Worm (Caenorhabditis elegans): Measurements from ENCODE around the gene C45B2.3.

Gene C45B2.3

ce11 chrX:6091967-6092366 is 9.2 kb downstream of the C45B2.3 start, which contains the start of gene hsp-3 (continued):
- TF ChIP-seq nhr-90 (tag; optimal IDR thresholded peaks at IDR 0.05), result peak; percentile 97
- TF ChIP-seq F22D6.2 (tag; optimal IDR thresholded peaks at IDR 0.05), result peak; percentile 83
- TF ChIP-seq lin-35 (GFP tag; optimal IDR thresholded peaks at IDR 0.05), result peak in 1 of 3 experiments; percentile 86
- TF ChIP-seq nhr-120 (GFP tag; IDR thresholded peaks at IDR 0.05), result no peak
- peak; percentile 51 for TF ChIP-seq sptf-2 (GFP tag; optimal IDR thresholded peaks at IDR 0.05)
- no peak for TF ChIP-seq madf-8 (GFP tag; conservative IDR thresholded peaks at IDR 0.05)
- peak; percentile 83 for TF ChIP-seq lin-54 (GFP tag; optimal IDR thresholded peaks at IDR 0.05)
- TF ChIP-seq ztf-22 (GFP tag; optimal IDR thresholded peaks at IDR 0.05), result peak; percentile 93
- no peak for TF ChIP-seq bed-1 (GFP tag; IDR thresholded peaks at IDR 0.05)
- TF ChIP-seq snpc-4 (GFP tag; optimal IDR thresholded peaks at IDR 0.05), result no peak
- peak in 3 of 4 experiments; percentile 60 to 82 (median 78) for TF ChIP-seq snpc-4 (tag; optimal IDR thresholded peaks at IDR 0.05)
- TF ChIP-seq snpc-1.3 (tag; optimal IDR thresholded peaks at IDR 0.05; ENCODE audit: insufficient read depth), result no peak
- peak; percentile 92 for TF ChIP-seq mcd-1 (GFP tag; IDR thresholded peaks at IDR 0.05)
- no peak for TF ChIP-seq mes-4 (tag; optimal IDR thresholded peaks at IDR 0.05)
- TF ChIP-seq attf-6 (GFP tag; IDR thresholded peaks at IDR 0.05), result no peak
- TF ChIP-seq Y53F4B.3 (GFP tag; IDR thresholded peaks at IDR 0.05), result no peak
- peak; percentile 98 for TF ChIP-seq B0336.3 (GFP tag; IDR thresholded peaks at IDR 0.05)
- TF ChIP-seq nhr-27 (tag; optimal IDR thresholded peaks at IDR 0.05), result no peak
- no peak for TF ChIP-seq unc-130 (GFP tag; optimal IDR thresholded peaks at IDR 0.05)
- peak; percentile 94 for TF ChIP-seq egrh-3 (GFP tag; IDR thresholded peaks at IDR 0.05)
- TF ChIP-seq gei-17 (GFP tag; optimal IDR thresholded peaks at IDR 0.05), result peak; percentile 85
- TF ChIP-seq him-1 (tag; optimal IDR thresholded peaks at IDR 0.05), result no peak
- TF ChIP-seq pha-4 (tag; optimal IDR thresholded peaks at IDR 0.05), result peak; percentile 78
- peak; percentile 85 for TF ChIP-seq ztf-6 (GFP tag; IDR thresholded peaks at IDR 0.05)
- TF ChIP-seq C06A6.2 (GFP tag; conservative IDR thresholded peaks at IDR 0.05), result peak; percentile 88
- TF ChIP-seq nhr-179 (tag; optimal IDR thresholded peaks at IDR 0.05), result peak; percentile 59
- no peak for TF ChIP-seq F57A8.1 (GFP tag; optimal IDR thresholded peaks at IDR 0.05)
- peak; percentile 83 for TF ChIP-seq zim-3 (tag; optimal IDR thresholded peaks at IDR 0.05)
- TF ChIP-seq F37B4.10 (GFP tag; IDR thresholded peaks at IDR 0.05), result peak; percentile 93; the same call in 1 of the 2 replicates
- TF ChIP-seq B0035.1 (tag; optimal IDR thresholded peaks at IDR 0.05), result peak; percentile 78
- peak; percentile 100 for TF ChIP-seq let-607 (tag; optimal IDR thresholded peaks at IDR 0.05)
- TF ChIP-seq B0019.2 (GFP tag; conservative IDR thresholded peaks at IDR 0.05), result no peak
- peak; percentile 86 for TF ChIP-seq rcor-1 (GFP tag; IDR thresholded peaks at IDR 0.05)
- TF ChIP-seq xnd-1 (tag; optimal IDR thresholded peaks at IDR 0.05), result no peak
- TF ChIP-seq lin-40 (tag; optimal IDR thresholded peaks at IDR 0.05), result peak; percentile 96
- TF ChIP-seq F23B12.7 (tag; optimal IDR thresholded peaks at IDR 0.05; ENCODE audit: insufficient read depth), result no peak
- no peak for TF ChIP-seq snpc-3.4 (tag; optimal IDR thresholded peaks at IDR 0.05)
- TF ChIP-seq D2030.7 (GFP tag; IDR thresholded peaks at IDR 0.05), result 0 out of 2 replicates have a peak, but pooled peaks have one; percentile 31
- TF ChIP-seq efl-1 (GFP tag; optimal IDR thresholded peaks at IDR 0.05), result no peak
- TF ChIP-seq F55B11.4 (tag; optimal IDR thresholded peaks at IDR 0.05; ENCODE audit: borderline replicate concordance, insufficient read depth), result no peak
- peak; percentile 96 for TF ChIP-seq atf-7 (tag; optimal IDR thresholded peaks at IDR 0.05)
- peak; percentile 94 for TF ChIP-seq Y67H2A.10 (GFP tag; conservative IDR thresholded peaks at IDR 0.05)
- peak; percentile 98 for TF ChIP-seq ceh-27 (GFP tag; optimal IDR thresholded peaks at IDR 0.05)

Measured in whole organism, young adult.